Worm (Caenorhabditis elegans) whole organism, young adult: ENCODE data around the gene H01M10.1.
A peak's percentile ranks its signal among the peaks of the same experiment; 100 is the strongest.

ENCODE experiments used
- B0019.2 ChIP-seq: fragments of 200-800 bp; sonication (Bioruptor generic); conservative IDR thresholded peaks from 2 replicates; pipeline ENCODE4 v1.3.6; 2022; ENCODE audit warnings: missing genetic modification reagents, missing genetic modification characterization, missing compliant biosample characterization
- B0336.3 ChIP-seq: fragments of 200-800 bp; sonication (Bioruptor generic); IDR thresholded peaks from 2 replicates; pipeline ENCODE4 v1.3.6; 2022; ENCODE audit warnings: missing genetic modification characterization, missing compliant biosample characterization
- D2030.7 ChIP-seq: fragments of 200-800 bp; sonication (Bioruptor generic); IDR thresholded peaks from 2 replicates; pipeline ENCODE4 v1.3.6; 2022; ENCODE audit warnings: missing genetic modification reagents, missing genetic modification characterization, missing compliant biosample characterization
- F23B12.7 ChIP-seq: sonication (generic microtip); optimal IDR thresholded peaks from 2 replicates; lab custom pipeline; 2017; ENCODE audit warnings: missing genetic modification characterization, mild to moderate bottlenecking, missing compliant biosample characterization, antibody characterized with exemption, moderate library complexity; ENCODE audit not compliant: insufficient read depth
- F39B2.1 ChIP-seq: fragments of 200-800 bp; sonication (Bioruptor generic); IDR thresholded peaks from 2 replicates; pipeline ENCODE4 v1.3.6; 2022; ENCODE audit warnings: missing genetic modification reagents, missing genetic modification characterization, missing compliant biosample characterization
- F52B5.7 ChIP-seq: sonication (generic microtip); optimal IDR thresholded peaks from 2 replicates; lab custom pipeline; 2016; ENCODE audit warnings: mild to moderate bottlenecking, missing genetic modification characterization, missing compliant biosample characterization
- F57A8.1 ChIP-seq: fragments of 200-800 bp; sonication (Bioruptor generic); optimal IDR thresholded peaks from 2 replicates; lab custom pipeline; 2018; ENCODE audit warnings: mild to moderate bottlenecking, missing genetic modification characterization, moderate library complexity, missing compliant biosample characterization
- T07F8.4 ChIP-seq: sonication (generic microtip); optimal IDR thresholded peaks from 2 replicates; lab custom pipeline; 2016; ENCODE audit warnings: mild to moderate bottlenecking, missing genetic modification characterization, moderate library complexity, missing compliant biosample characterization
- Y53F4B.3 ChIP-seq: fragments of 200-800 bp; sonication (Bioruptor generic); IDR thresholded peaks from 2 replicates; pipeline ENCODE4 v1.3.6; 2022; ENCODE audit warnings: missing genetic modification reagents, missing genetic modification characterization, missing compliant biosample characterization
- Y53G8AR.9 ChIP-seq: fragments of 200-800 bp; sonication (Bioruptor generic); conservative IDR thresholded peaks from 2 replicates; pipeline ENCODE4 v1.3.6; 2022; ENCODE audit warnings: missing genetic modification reagents, missing genetic modification characterization, missing compliant biosample characterization
- Y56A3A.18 ChIP-seq: fragments of 200-800 bp; sonication (Bioruptor generic); IDR thresholded peaks from 2 replicates; pipeline ENCODE4 v1.3.6; 2022; ENCODE audit warnings: missing genetic modification reagents, missing genetic modification characterization, missing compliant biosample characterization
- Y67H2A.10 ChIP-seq: fragments of 200-800 bp; sonication (Bioruptor generic); conservative IDR thresholded peaks from 2 replicates; pipeline ENCODE4 v1.3.6; 2022; ENCODE audit warnings: missing genetic modification reagents, missing genetic modification characterization, missing compliant biosample characterization
- Y95B8A.8 ChIP-seq: fragments of 200-800 bp; sonication (Bioruptor generic); IDR thresholded peaks from 2 replicates; pipeline ENCODE4 v1.3.6; 2022; ENCODE audit warnings: missing genetic modification reagents, missing genetic modification characterization, missing compliant biosample characterization
- ZK185.1 ChIP-seq: sonication (generic microtip); optimal IDR thresholded peaks from 2 replicates; lab custom pipeline; 2016; ENCODE audit warnings: mild to moderate bottlenecking, missing genetic modification characterization, missing compliant biosample characterization; ENCODE audit not compliant: poor library complexity, severe bottlenecking
- akir-1 ChIP-seq: fragments of 200-800 bp; sonication (Bioruptor generic); optimal IDR thresholded peaks from 2 replicates; lab custom pipeline; 2018; ENCODE audit warnings: mild to moderate bottlenecking, missing genetic modification characterization, moderate library complexity, missing compliant biosample characterization
- ama-1 ChIP-seq, 3 experiments: fragments of 150-350 bp in 1 of 3; sonication (generic microtip) in 2 of 3; optimal IDR thresholded peaks; 2 replicates each; lab custom pipeline; 2014 to 2018; ENCODE audit warnings: missing biosample characterization in 2 of 3, missing genetic modification characterization in 2 of 3, missing genetic modification reagents in 2 of 3
- atf-7 ChIP-seq: sonication (generic microtip); optimal IDR thresholded peaks from 2 replicates; lab custom pipeline; 2017; ENCODE audit warnings: mild to moderate bottlenecking, missing genetic modification characterization, missing compliant biosample characterization
- ccch-3 ChIP-seq: fragments of 200-800 bp; sonication (Bioruptor generic); optimal IDR thresholded peaks from 2 replicates; lab custom pipeline; 2018; ENCODE audit warnings: mild to moderate bottlenecking, missing genetic modification characterization, missing compliant biosample characterization
- cebp-1 ChIP-seq, 2 experiments: fragments of 200-800 bp in 1 of 2; sonication (Bioruptor generic) in 1 of 2; sonication (generic microtip) in 1 of 2; IDR thresholded peaks in 1 of 2; optimal IDR thresholded peaks in 1 of 2; 2 replicates each; pipeline versions ENCODE4 v1.3.6 to Lab custom; 2017 to 2022; ENCODE audit warnings: missing compliant biosample characterization in 2 of 2, missing genetic modification characterization in 2 of 2, mild to moderate bottlenecking in 1 of 2, missing genetic modification reagents in 1 of 2, moderate library complexity in 1 of 2
- dox-1 ChIP-seq: fragments of 200-800 bp; sonication (Bioruptor generic); IDR thresholded peaks from 2 replicates; pipeline ENCODE4 v1.3.6; 2022; ENCODE audit warnings: missing genetic modification reagents, missing genetic modification characterization, missing compliant biosample characterization
- dpl-1 ChIP-seq: fragments of 150-350 bp; optimal IDR thresholded peaks from 2 replicates; lab custom pipeline; 2014; ENCODE audit warnings: missing biosample characterization, missing genetic modification reagents, missing genetic modification characterization
- egl-18 ChIP-seq: fragments of 200-800 bp; sonication (Bioruptor generic); IDR thresholded peaks from 2 replicates; pipeline ENCODE4 v1.3.6; 2022; ENCODE audit warnings: missing genetic modification reagents, missing genetic modification characterization, missing compliant biosample characterization
- egrh-3 ChIP-seq: fragments of 200-800 bp; sonication (Bioruptor generic); IDR thresholded peaks from 2 replicates; pipeline ENCODE4 v1.3.6; 2022; ENCODE audit warnings: missing genetic modification reagents, missing genetic modification characterization, missing compliant biosample characterization
- ets-4 ChIP-seq: fragments of 200-800 bp; sonication (Bioruptor generic); optimal IDR thresholded peaks from 2 replicates; lab custom pipeline; 2018; ENCODE audit warnings: mild to moderate bottlenecking, missing genetic modification characterization, missing compliant biosample characterization
- fkh-3 ChIP-seq: sonication (generic microtip); optimal IDR thresholded peaks from 2 replicates; lab custom pipeline; 2016; ENCODE audit warnings: mild to moderate bottlenecking, missing genetic modification characterization, missing compliant biosample characterization
- hlh-26 ChIP-seq: fragments of 200-800 bp; sonication (Bioruptor generic); conservative IDR thresholded peaks from 2 replicates; pipeline ENCODE4 v1.3.6; 2022; ENCODE audit warnings: missing genetic modification reagents, missing genetic modification characterization, missing compliant biosample characterization
- hmg-20 ChIP-seq: fragments of 200-800 bp; sonication (Bioruptor generic); IDR thresholded peaks from 2 replicates; pipeline ENCODE4 v1.3.6; 2022; ENCODE audit warnings: missing genetic modification reagents, missing genetic modification characterization, missing compliant biosample characterization
- hrde-1 ChIP-seq: sonication (generic microtip); optimal IDR thresholded peaks from 2 replicates; lab custom pipeline; 2016; ENCODE audit warnings: missing genetic modification characterization, mild to moderate bottlenecking, missing compliant biosample characterization, moderate library complexity, missing genotype, missing genetic modification reagents, borderline replicate concordance
- hsf-1 ChIP-seq: fragments of 200-800 bp; sonication (Bioruptor generic); IDR thresholded peaks from 2 replicates; pipeline ENCODE4 v1.3.6; 2022; ENCODE audit warnings: missing genetic modification reagents, missing genetic modification characterization, missing compliant biosample characterization
- let-526 ChIP-seq: fragments of 200-800 bp; sonication (Bioruptor generic); IDR thresholded peaks from 2 replicates; pipeline ENCODE4 v1.3.6; 2022; ENCODE audit warnings: missing genetic modification reagents, missing genetic modification characterization, missing compliant biosample characterization
- lin-26 ChIP-seq: fragments of 200-800 bp; sonication (Bioruptor generic); IDR thresholded peaks from 2 replicates; pipeline ENCODE4 v1.3.6; 2022; ENCODE audit warnings: missing genetic modification reagents, missing genetic modification characterization, missing compliant biosample characterization
- madf-6 ChIP-seq: fragments of 200-800 bp; sonication (Bioruptor generic); IDR thresholded peaks from 2 replicates; pipeline ENCODE4 v1.3.6; 2022; ENCODE audit warnings: missing genetic modification reagents, missing genetic modification characterization, missing compliant biosample characterization
- nhr-90 ChIP-seq: sonication (generic microtip); optimal IDR thresholded peaks from 2 replicates; lab custom pipeline; 2016; ENCODE audit warnings: missing genotype, mild to moderate bottlenecking, missing genetic modification characterization, missing compliant biosample characterization
- pha-4 ChIP-seq: fragments of 150-350 bp; sonication (generic microtip); optimal IDR thresholded peaks from 2 replicates; lab custom pipeline; 2014; ENCODE audit warnings: missing biosample characterization, missing genetic modification reagents, missing genetic modification characterization
- rpc-1 ChIP-seq, 2 experiments: fragments of 150-350 bp in 1 of 2; sonication (generic microtip) in 1 of 2; optimal IDR thresholded peaks; 2 replicates each; lab custom pipeline; 2014 to 2018; ENCODE audit warnings: missing biosample characterization in 1 of 2, missing genetic modification characterization in 1 of 2, missing genetic modification reagents in 1 of 2, missing genotype in 1 of 2
- sdz-38 ChIP-seq: sonication (generic microtip); optimal IDR thresholded peaks from 2 replicates; lab custom pipeline; 2016; ENCODE audit warnings: missing genotype, missing genetic modification characterization, missing compliant biosample characterization
- snpc-1.3 ChIP-seq: sonication (generic microtip); optimal IDR thresholded peaks from 2 replicates; lab custom pipeline; 2017; ENCODE audit warnings: missing genetic modification characterization, mild to moderate bottlenecking, missing compliant biosample characterization, antibody characterized with exemption, moderate library complexity, missing genotype, missing genetic modification reagents; ENCODE audit not compliant: insufficient read depth
- somi-1 ChIP-seq: fragments of 200-800 bp; sonication (Bioruptor generic); optimal IDR thresholded peaks from 2 replicates; lab custom pipeline; 2018; ENCODE audit warnings: mild to moderate bottlenecking, missing genetic modification characterization, missing compliant biosample characterization
- zfh-2 ChIP-seq: fragments of 200-800 bp; sonication (Bioruptor generic); conservative IDR thresholded peaks from 2 replicates; pipeline ENCODE4 v1.3.6; 2022; ENCODE audit warnings: missing genetic modification reagents, missing genetic modification characterization, missing compliant biosample characterization
- ztf-26 ChIP-seq: sonication (generic microtip); optimal IDR thresholded peaks from 2 replicates; lab custom pipeline; 2017; ENCODE audit warnings: missing genetic modification characterization, missing compliant biosample characterization
- ztf-3 ChIP-seq: fragments of 200-800 bp; sonication (Bioruptor generic); optimal IDR thresholded peaks from 2 replicates; lab custom pipeline; 2018; ENCODE audit warnings: mild to moderate bottlenecking, missing genetic modification characterization, missing compliant biosample characterization
- ztf-6 ChIP-seq: fragments of 200-800 bp; sonication (Bioruptor generic); IDR thresholded peaks from 2 replicates; pipeline ENCODE4 v1.3.6; 2022; ENCODE audit warnings: missing genetic modification reagents, missing genetic modification characterization, missing compliant biosample characterization

H01M10.1 gene

ce11 chrX:2536246-2536772 lies 44.1 kb downstream of the H01M10.1 start (continued):
- no peak for TF ChIP-seq Y53G8AR.9
- TF ChIP-seq Y67H2A.10 (GFP tag; lab: Robert Waterston, UW) = no peak
- TF ChIP-seq egrh-3 (GFP tag; lab: Robert Waterston, UW) = peak; percentile 71
- 0 out of 2 replicates have a peak, but pooled peaks have one; percentile 67 for TF ChIP-seq dox-1 (GFP tag; lab: Robert Waterston, UW)
- TF ChIP-seq nhr-90 (tag; lab: Kevin White, UChicago) = no peak
- TF ChIP-seq rpc-1 (optimal IDR thresholded peaks at IDR 0.05; lab: Kevin White, UChicago) = no peak
- no peak for TF ChIP-seq rpc-1 (tag; optimal IDR thresholded peaks at IDR 0.05; lab: Kevin White, UChicago)
- no peak for TF ChIP-seq ztf-3 (GFP tag; lab: Kevin White, UChicago)
- TF ChIP-seq lin-26 (GFP tag; lab: Robert Waterston, UW) = no peak
- no peak for TF ChIP-seq dpl-1 (GFP tag; lab: Kevin White, UChicago)
- TF ChIP-seq pha-4 (tag; lab: Kevin White, UChicago) = no peak
- TF ChIP-seq B0019.2 (GFP tag; lab: Robert Waterston, UW) = no peak
- no peak for TF ChIP-seq madf-6
- TF ChIP-seq T07F8.4 (tag; lab: Kevin White, UChicago) = no peak
- no peak for TF ChIP-seq snpc-1.3 (tag; lab: Kevin White, UChicago)
- TF ChIP-seq egl-18 = 0 out of 2 replicates have a peak, but pooled peaks have one; percentile 26
- no peak for TF ChIP-seq F57A8.1 (GFP tag; lab: Kevin White, UChicago)
- no peak for TF ChIP-seq ama-1 (optimal IDR thresholded peaks at IDR 0.05; lab: Kevin White, UChicago)
- TF ChIP-seq ama-1 (GFP tag; optimal IDR thresholded peaks at IDR 0.05; lab: Kevin White, UChicago) = no peak
- peak; percentile 18 for TF ChIP-seq somi-1 (GFP tag; lab: Kevin White, UChicago)
- TF ChIP-seq hmg-20 (GFP tag; lab: Robert Waterston, UW) = no peak
- TF ChIP-seq F23B12.7 = no peak
- TF ChIP-seq B0336.3 (GFP tag; lab: Robert Waterston, UW) = 0 out of 2 replicates have a peak, but pooled peaks have one; percentile 19
- TF ChIP-seq ets-4 (GFP tag; lab: Kevin White, UChicago) = no peak
- TF ChIP-seq fkh-3 (tag; lab: Kevin White, UChicago) = no peak
- no peak for TF ChIP-seq Y56A3A.18
- TF ChIP-seq ztf-26 (tag; lab: Kevin White, UChicago) = no peak
- no peak for TF ChIP-seq sdz-38
- TF ChIP-seq atf-7 (tag; lab: Kevin White, UChicago) = peak; percentile 17
- TF ChIP-seq F39B2.1 (GFP tag; lab: Robert Waterston, UW) = no peak
- no peak for TF ChIP-seq ztf-6
- TF ChIP-seq zfh-2 (GFP tag; lab: Robert Waterston, UW) = peak; percentile 95
- no peak for TF ChIP-seq D2030.7 (GFP tag; lab: Robert Waterston, UW)
- TF ChIP-seq ZK185.1 (tag; lab: Kevin White, UChicago) = no peak
- no peak for TF ChIP-seq akir-1 (GFP tag; lab: Kevin White, UChicago)
- no peak for TF ChIP-seq ccch-3 (GFP tag; lab: Kevin White, UChicago)
- no peak for TF ChIP-seq Y53F4B.3 (GFP tag; lab: Robert Waterston, UW)
- TF ChIP-seq hrde-1 (tag; lab: Kevin White, UChicago) = no peak
- no peak for TF ChIP-seq hsf-1 (GFP tag; lab: Robert Waterston, UW)
- TF ChIP-seq Y95B8A.8 (GFP tag; lab: Robert Waterston, UW) = no peak
- no peak for TF ChIP-seq hlh-26 (GFP tag; lab: Robert Waterston, UW)
- TF ChIP-seq let-526 (GFP tag; lab: Robert Waterston, UW) = 0 out of 2 replicates have a peak, but pooled peaks have one; percentile 5
- TF ChIP-seq cebp-1 (GFP tag; IDR thresholded peaks at IDR 0.05; lab: Robert Waterston, UW) = no peak
- TF ChIP-seq cebp-1 (tag; optimal IDR thresholded peaks at IDR 0.05; lab: Kevin White, UChicago) = peak; percentile 59
- TF ChIP-seq F52B5.7 (tag; lab: Kevin White, UChicago) = no peak
